Worm (Caenorhabditis elegans) whole organism, midembryonic: ENCODE measurements around the gene C16C8.9.

ENCODE experiments used
- T22C8.4 ChIP-seq: fragments of 200-800 bp; sonication (Bioruptor generic); IDR thresholded peaks from 2 replicates; pipeline ENCODE4 v1.3.6; 2022; ENCODE audit warnings: missing genetic modification characterization, missing compliant biosample characterization
- cog-1 ChIP-seq: sonication (generic microtip); optimal IDR thresholded peaks from 2 replicates; lab custom pipeline; 2016; ENCODE audit warnings: missing genetic modification characterization, missing compliant biosample characterization
- flt-1 ChIP-seq: fragments of 200-800 bp; sonication (Bioruptor generic); IDR thresholded peaks from 2 replicates; pipeline ENCODE4 v1.3.6; 2022; ENCODE audit warnings: missing genetic modification characterization, missing compliant biosample characterization
- klf-2 ChIP-seq: fragments of 200-800 bp; sonication (Bioruptor generic); conservative IDR thresholded peaks from 2 replicates; pipeline ENCODE4 v1.3.6; 2022; ENCODE audit warnings: missing genetic modification reagents, missing genetic modification characterization, missing compliant biosample characterization
- med-1 ChIP-seq: sonication (generic microtip); optimal IDR thresholded peaks from 2 replicates; lab custom pipeline; 2017; ENCODE audit warnings: missing genetic modification characterization, mild to moderate bottlenecking, missing compliant biosample characterization, antibody characterized with exemption, missing genetic modification reagents; ENCODE audit not compliant: insufficient read depth
- tab-1 ChIP-seq: fragments of 200-800 bp; sonication (Bioruptor generic); IDR thresholded peaks from 2 replicates; pipeline ENCODE4 v1.3.6; 2022; ENCODE audit warnings: missing genetic modification characterization, missing compliant biosample characterization
- ztf-23 ChIP-seq: fragments of 200-800 bp; sonication (Bioruptor generic); IDR thresholded peaks from 2 replicates; pipeline ENCODE4 v1.3.6; 2022; ENCODE audit warnings: missing genetic modification reagents, missing genetic modification characterization, missing compliant biosample characterization
- ztf-29 ChIP-seq: fragments of 200-800 bp; sonication (Bioruptor generic); IDR thresholded peaks from 2 replicates; pipeline ENCODE4 v1.3.6; 2022; ENCODE audit warnings: missing genetic modification reagents, missing genetic modification characterization, missing compliant biosample characterization

DNA sequence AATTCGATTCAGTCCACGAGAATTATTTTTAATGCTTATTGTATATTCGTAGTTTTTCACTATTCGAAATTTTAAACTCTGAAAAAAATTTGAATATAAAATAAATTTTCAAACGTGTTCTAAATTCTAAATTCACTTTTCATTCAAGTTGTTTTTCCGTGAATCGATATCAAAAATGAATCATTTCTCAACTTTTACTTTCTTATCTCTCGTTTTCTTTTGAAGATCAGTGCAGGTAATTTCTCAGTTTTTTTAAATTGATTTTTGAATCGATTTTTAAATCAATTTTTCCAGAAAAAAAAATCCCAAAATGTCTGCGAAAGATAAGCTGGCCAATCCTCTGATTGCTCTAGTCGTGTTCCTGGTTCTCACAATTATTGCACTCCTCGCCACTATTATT, 46.5 kb downstream of the C16C8.9 start, which contains the start of gene nep-6:
- TF ChIP-seq flt-1 (GFP tag; lab: Robert Waterston, UW) (no peak), ztf-23 (GFP tag; lab: Robert Waterston, UW) (no peak), klf-2 (GFP tag; lab: Robert Waterston, UW) (no peak), tab-1 (GFP tag; lab: Robert Waterston, UW) (no peak), ztf-29 (GFP tag; lab: Robert Waterston, UW) (no peak), med-1 (no peak), T22C8.4 (no peak), cog-1 (tag; lab: Kevin White, UChicago) (no peak)
